Fruit fly (Drosophila melanogaster): ENCODE results near the gene Mur18B.

Mur18B gene

DNA sequence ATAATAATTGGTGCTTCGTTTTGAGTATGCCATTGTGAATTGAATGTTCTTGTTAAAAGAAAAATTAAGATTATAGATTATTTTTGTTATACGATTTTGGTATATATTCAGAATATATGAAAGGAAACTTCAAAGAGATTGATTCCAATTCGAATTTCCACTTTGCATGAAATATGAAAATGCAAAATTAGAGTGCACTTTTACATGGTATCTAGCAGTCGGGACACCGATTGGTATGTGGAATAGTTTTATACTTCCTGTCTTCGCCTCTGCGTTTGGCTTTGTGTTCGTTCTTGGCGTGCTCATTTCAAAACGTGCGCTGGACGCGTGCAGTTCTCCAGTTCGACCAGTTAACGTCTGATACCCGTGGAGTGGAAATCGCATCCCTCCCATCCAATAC is 29.9 kb upstream of the Mur18B start, which contains the start of gene CG33253:
Gene CG33253, plus strand, starts transcription at position 301 of the 400 bp plus-strand sequence.
- no peak for TF ChIP-seq tj (GFP tag; optimal IDR thresholded peaks at IDR 0.05)

DNA sequence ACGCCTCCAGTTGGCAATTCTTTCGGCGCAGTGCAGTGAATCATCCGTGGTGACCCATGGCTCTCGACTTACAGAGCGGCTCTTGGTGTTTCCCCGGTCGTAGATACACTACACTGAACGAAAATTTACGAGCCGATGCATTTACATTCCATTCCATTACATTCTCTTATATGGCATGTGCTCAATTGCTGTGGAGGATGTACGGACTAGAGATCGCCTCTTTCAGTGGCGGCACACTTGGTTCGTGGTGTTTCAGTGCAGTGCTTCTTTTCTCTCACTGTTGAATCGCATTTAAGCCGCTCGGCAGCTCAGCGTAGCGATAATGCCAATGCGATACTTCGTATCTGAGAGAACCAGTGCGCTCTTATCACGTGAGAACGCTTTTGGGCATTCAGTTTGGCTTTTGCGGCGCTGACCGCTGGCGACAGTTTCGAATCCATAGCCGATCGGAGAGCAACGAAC is 25.4 kb upstream of the Mur18B start, which contains the start of gene Mec2:
Gene Mec2, plus strand, starts transcription at position 412 of the 462 bp plus-strand sequence.
- TF ChIP-seq pad (GFP tag; optimal IDR thresholded peaks at IDR 0.05) (peak; percentile 10), kay (GFP tag; ENCODE audit: borderline replicate concordance) (no peak), cic (GFP tag; optimal IDR thresholded peaks at IDR 0.05) (peak; percentile 2), Clk (GFP tag; optimal IDR thresholded peaks at IDR 0.05) (no peak), CG1620 (GFP tag; optimal IDR thresholded peaks at IDR 0.05) (peak; percentile 38), CG14711 (tag; optimal IDR thresholded peaks at IDR 0.05) (peak; percentile 27), CG7045 (GFP tag; optimal IDR thresholded peaks at IDR 0.05) (no peak), toe (GFP tag; optimal IDR thresholded peaks at IDR 0.05) (peak; percentile 6), CG5204 (GFP tag; optimal IDR thresholded peaks at IDR 0.05) (no peak), ovo (GFP tag; optimal IDR thresholded peaks at IDR 0.05) (peak; percentile 16), Hr96 (GFP tag; optimal IDR thresholded peaks at IDR 0.05) (peak; percentile 65), CG33017 (tag; optimal IDR thresholded peaks at IDR 0.05) (peak; percentile 76), cnc (optimal IDR thresholded peaks at IDR 0.05) (no peak), bab1 (GFP tag; optimal IDR thresholded peaks at IDR 0.05) (peak; percentile 68), Mnt (GFP tag; optimal IDR thresholded peaks at IDR 0.05) (peak; percentile 63), CG12768 (GFP tag; optimal IDR thresholded peaks at IDR 0.05) (no peak), CG7101 (tag; optimal IDR thresholded peaks at IDR 0.05) (peak; percentile 73), tj (GFP tag; optimal IDR thresholded peaks at IDR 0.05) (peak; percentile 60), CG11617 (GFP tag; optimal IDR thresholded peaks at IDR 0.05) (peak; percentile 69), Crg-1 (GFP tag; optimal IDR thresholded peaks at IDR 0.05) (peak; percentile 60)

DNA sequence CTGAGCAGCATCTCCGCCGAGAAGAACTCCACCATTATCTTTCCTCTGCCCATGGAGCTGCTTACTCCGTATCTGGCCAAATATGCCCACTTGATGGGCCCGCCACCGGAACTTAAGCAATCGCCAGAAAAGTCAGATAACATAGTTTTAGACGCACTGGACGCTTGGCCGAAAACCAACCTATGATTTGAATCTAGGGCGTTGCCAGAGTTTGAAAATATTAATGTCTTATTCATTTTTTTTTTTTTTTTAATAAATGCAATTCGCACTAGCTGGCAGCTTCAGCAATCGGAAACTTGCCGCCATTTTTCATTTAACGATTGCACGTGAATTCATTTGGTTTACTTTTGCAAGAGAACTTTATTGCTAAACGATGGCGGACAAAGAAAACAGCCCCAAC is 23.2 kb upstream of the Mur18B start, which contains the start of gene HP1D3csd:
Gene HP1D3csd, plus strand, starts transcription at position 312 of the 400 bp plus-strand sequence.
- TF ChIP-seq CG11617 (GFP tag; optimal IDR thresholded peaks at IDR 0.05) (peak; percentile 11), Clk (GFP tag; optimal IDR thresholded peaks at IDR 0.05) (no peak)

DNA sequence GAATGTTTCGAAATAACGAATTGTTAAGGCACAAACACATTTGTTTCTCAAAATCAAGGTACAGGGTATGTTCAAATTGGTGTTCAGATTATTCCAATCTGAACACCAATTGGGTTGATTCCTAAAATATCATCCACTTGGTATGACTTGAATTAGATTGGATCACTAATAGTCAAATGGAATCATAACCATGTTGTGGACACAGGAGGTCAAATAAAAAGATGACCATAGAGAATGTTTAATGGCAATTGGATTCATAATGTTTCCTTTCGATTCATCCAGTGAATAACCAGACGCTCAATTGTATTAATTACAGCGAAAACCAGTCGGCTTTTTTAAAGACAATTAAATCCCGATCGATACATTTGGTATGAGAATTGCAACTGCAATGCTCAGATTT is 22.0 kb upstream of the Mur18B start:
- TF ChIP-seq Crg-1 (GFP tag; optimal IDR thresholded peaks at IDR 0.05) (no peak), tj (GFP tag; optimal IDR thresholded peaks at IDR 0.05) (no peak), CG12768 (GFP tag; optimal IDR thresholded peaks at IDR 0.05) (no peak), CG11617 (GFP tag; optimal IDR thresholded peaks at IDR 0.05) (no peak), CG7045 (GFP tag; optimal IDR thresholded peaks at IDR 0.05) (no peak), cnc (optimal IDR thresholded peaks at IDR 0.05) (no peak), CG5204 (GFP tag; optimal IDR thresholded peaks at IDR 0.05) (no peak), toe (GFP tag; optimal IDR thresholded peaks at IDR 0.05) (no peak), Clk (GFP tag; optimal IDR thresholded peaks at IDR 0.05) (no peak), CG33017 (tag; optimal IDR thresholded peaks at IDR 0.05) (no peak), bab1 (GFP tag; optimal IDR thresholded peaks at IDR 0.05) (no peak), Hr96 (GFP tag; optimal IDR thresholded peaks at IDR 0.05) (no peak), Mnt (GFP tag; optimal IDR thresholded peaks at IDR 0.05) (no peak)

DNA sequence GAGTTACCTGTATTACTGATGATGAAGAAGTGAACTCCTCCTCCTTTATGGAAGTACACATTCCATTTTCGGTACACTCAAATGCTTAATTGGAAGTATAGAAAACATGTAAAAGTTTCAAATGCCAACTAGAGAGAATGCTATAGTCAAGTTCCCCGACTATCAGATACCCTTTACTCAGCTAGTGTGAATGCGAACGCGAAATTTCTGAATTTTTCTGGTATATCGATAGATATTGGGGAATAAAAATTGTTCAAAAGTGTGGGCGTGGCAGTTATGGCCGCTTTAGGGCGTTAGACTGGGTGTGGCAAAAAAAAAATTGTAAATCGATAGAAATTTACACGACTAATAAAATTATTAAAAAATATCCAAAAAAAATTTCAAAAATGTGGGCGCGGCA is 21.5 kb upstream of the Mur18B start:
- TF ChIP-seq bab1 (GFP tag; optimal IDR thresholded peaks at IDR 0.05) (no peak), CG11617 (GFP tag; optimal IDR thresholded peaks at IDR 0.05) (no peak), cnc (optimal IDR thresholded peaks at IDR 0.05) (no peak), CG1620 (GFP tag; optimal IDR thresholded peaks at IDR 0.05) (no peak), cic (GFP tag; optimal IDR thresholded peaks at IDR 0.05) (no peak)

DNA sequence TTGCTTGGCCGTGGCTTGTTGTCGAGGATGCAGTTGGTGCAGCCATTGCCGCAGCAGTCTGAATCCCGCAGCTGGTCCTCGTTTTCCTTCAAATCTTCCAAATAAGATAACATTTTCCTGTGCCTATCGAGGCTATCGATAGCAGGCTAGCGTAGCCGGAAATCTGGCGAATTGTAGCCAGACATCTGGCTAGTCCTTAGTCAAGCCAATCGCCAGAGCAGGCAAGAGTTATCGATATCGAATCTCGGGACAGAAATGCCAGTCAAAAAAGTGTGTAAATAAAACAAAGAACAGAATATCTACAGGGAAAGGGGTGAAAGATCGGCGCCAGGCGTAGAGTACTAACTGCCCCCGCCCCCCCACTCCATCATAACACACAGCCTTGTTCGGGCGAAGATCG is 19.7 kb upstream of the Mur18B start, which contains the start of the genes CG7914 and CG14194:
Gene CG7914, minus strand, starts transcription at position 113 of the 400 bp plus-strand sequence.
Gene CG14194, plus strand, starts transcription at position 220 of the 400 bp plus-strand sequence.
- TF ChIP-seq bab1 (GFP tag; optimal IDR thresholded peaks at IDR 0.05) (peak; percentile 17), CG7101 (tag; optimal IDR thresholded peaks at IDR 0.05) (peak; percentile 16), Clk (GFP tag; optimal IDR thresholded peaks at IDR 0.05) (no peak), tj (GFP tag; optimal IDR thresholded peaks at IDR 0.05) (peak; percentile 1)

DNA sequence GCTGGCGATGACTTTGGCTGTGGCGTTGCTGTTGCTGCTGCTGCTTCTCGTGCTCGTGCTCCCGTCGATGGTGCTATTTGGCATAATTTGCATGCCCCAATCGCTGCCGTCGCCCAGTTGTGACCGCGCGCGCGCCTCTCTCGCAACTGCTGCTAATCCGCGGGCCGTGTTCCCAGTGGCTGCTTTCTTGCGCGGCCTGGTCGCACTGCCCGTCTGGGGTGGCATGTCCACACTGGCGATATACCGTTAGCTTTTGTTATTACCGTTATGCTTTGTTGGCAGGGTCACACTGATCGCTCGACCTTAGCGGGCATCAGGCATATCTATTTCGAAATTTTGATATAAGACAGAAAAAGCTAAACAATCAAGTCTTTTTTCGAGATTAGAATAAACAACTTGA is 11.4 kb upstream of the Mur18B start, which contains the start of gene CG7990:
Gene CG7990, minus strand, starts transcription at position 350 of the 400 bp plus-strand sequence.
- TF ChIP-seq Mnt (GFP tag; optimal IDR thresholded peaks at IDR 0.05) (no peak), ovo (GFP tag; optimal IDR thresholded peaks at IDR 0.05) (peak; percentile 53)

DNA sequence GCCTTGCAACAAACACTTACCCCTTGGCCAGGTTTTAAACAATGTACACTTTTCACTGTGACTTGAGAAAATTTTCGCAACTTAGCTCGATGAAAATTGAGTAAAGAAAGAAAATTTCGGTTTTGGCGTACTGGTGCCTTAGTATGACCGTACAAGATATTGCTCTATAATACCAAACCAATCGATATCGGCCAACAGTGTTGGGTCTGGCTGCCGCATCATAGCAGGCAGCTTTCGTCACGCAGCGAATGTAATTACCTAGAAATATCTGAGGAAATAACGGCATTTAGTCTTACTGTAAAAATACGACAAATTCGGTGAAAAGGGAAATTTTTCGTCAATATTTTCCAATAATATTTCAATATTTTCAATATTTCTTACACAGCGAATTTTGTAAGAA is 5.0 kb upstream of the Mur18B start, which contains the start of gene Ulp1:
Gene Ulp1, minus strand, starts transcription at position 174 of the 400 bp plus-strand sequence.
- TF ChIP-seq cic (GFP tag; optimal IDR thresholded peaks at IDR 0.05): no peak
- TF ChIP-seq CG1620 (GFP tag; optimal IDR thresholded peaks at IDR 0.05): peak; percentile 48
- TF ChIP-seq CG33017 (tag; optimal IDR thresholded peaks at IDR 0.05): no peak
- peak; percentile 77 for TF ChIP-seq ovo (GFP tag; optimal IDR thresholded peaks at IDR 0.05)
- TF ChIP-seq tj (GFP tag; optimal IDR thresholded peaks at IDR 0.05): peak; percentile 31
- TF ChIP-seq CG12768 (GFP tag; optimal IDR thresholded peaks at IDR 0.05): no peak
- no peak for TF ChIP-seq Clk (GFP tag; optimal IDR thresholded peaks at IDR 0.05)
- no peak for TF ChIP-seq toe (GFP tag; optimal IDR thresholded peaks at IDR 0.05)
- no peak for TF ChIP-seq CG11617 (GFP tag; optimal IDR thresholded peaks at IDR 0.05)
- TF ChIP-seq bab1 (GFP tag; optimal IDR thresholded peaks at IDR 0.05): peak; percentile 61
- TF ChIP-seq kay (GFP tag; ENCODE audit: borderline replicate concordance): no peak
- no peak for TF ChIP-seq CG7101 (tag; optimal IDR thresholded peaks at IDR 0.05)
- TF ChIP-seq pad (GFP tag; optimal IDR thresholded peaks at IDR 0.05): peak; percentile 18
- TF ChIP-seq Hr96 (GFP tag; optimal IDR thresholded peaks at IDR 0.05): no peak
- TF ChIP-seq Crg-1 (GFP tag; optimal IDR thresholded peaks at IDR 0.05): peak; percentile 5
- no peak for TF ChIP-seq cnc (optimal IDR thresholded peaks at IDR 0.05)
- no peak for TF ChIP-seq CG5204 (GFP tag; optimal IDR thresholded peaks at IDR 0.05)
- TF ChIP-seq CG7045 (GFP tag; optimal IDR thresholded peaks at IDR 0.05): no peak
- TF ChIP-seq Mnt (GFP tag; optimal IDR thresholded peaks at IDR 0.05): peak; percentile 4
- no peak for TF ChIP-seq CG14711 (tag; optimal IDR thresholded peaks at IDR 0.05)

All from whole organism, adult.